Worm (Caenorhabditis elegans) whole organism, mixed stage, embryonic: ENCODE data around the gene gars-1.

Experiments used
- elt-3 ChIP-seq: fragments of 150-350 bp; optimal IDR thresholded peaks from 2 replicates; lab custom pipeline; 2014; ENCODE audit warnings: missing biosample characterization, missing genetic modification characterization
- lsy-2 ChIP-seq: fragments of 150-350 bp; optimal IDR thresholded peaks from 2 replicates; lab custom pipeline; 2014; ENCODE audit warnings: missing biosample characterization, missing genetic modification characterization
- mab-5 ChIP-seq: fragments of 150-350 bp; optimal IDR thresholded peaks from 2 replicates; lab custom pipeline; 2014; ENCODE audit warnings: missing biosample characterization, missing genetic modification characterization
- mep-1 ChIP-seq: fragments of 150-350 bp; optimal IDR thresholded peaks from 2 replicates; lab custom pipeline; 2017; ENCODE audit warnings: missing biosample characterization, missing genetic modification reagents, missing genetic modification characterization, inconsistent platforms
- nhr-12 ChIP-seq: fragments of 150-350 bp; optimal IDR thresholded peaks from 2 replicates; lab custom pipeline; 2014; ENCODE audit warnings: missing biosample characterization, missing genetic modification characterization
- pha-4 ChIP-seq: fragments of 150-350 bp; optimal IDR thresholded peaks from 2 replicates; lab custom pipeline; 2018; ENCODE audit warnings: missing biosample characterization, missing genetic modification reagents, missing genetic modification characterization
- snpc-4 ChIP-seq: fragments of 150-350 bp; optimal IDR thresholded peaks from 2 replicates; lab custom pipeline; 2014; ENCODE audit warnings: missing biosample characterization, missing genetic modification characterization
- unc-39 ChIP-seq: fragments of 150-350 bp; optimal IDR thresholded peaks from 2 replicates; lab custom pipeline; 2014; ENCODE audit warnings: missing biosample characterization, missing genetic modification characterization
- unc-62 ChIP-seq: fragments of 150-350 bp; optimal IDR thresholded peaks from 2 replicates; lab custom pipeline; 2014; ENCODE audit warnings: missing biosample characterization, missing genetic modification reagents, missing genetic modification characterization
- ztf-11 ChIP-seq: fragments of 150-350 bp; optimal IDR thresholded peaks from 2 replicates; lab custom pipeline; 2014; ENCODE audit warnings: missing biosample characterization, missing genetic modification characterization

DNA sequence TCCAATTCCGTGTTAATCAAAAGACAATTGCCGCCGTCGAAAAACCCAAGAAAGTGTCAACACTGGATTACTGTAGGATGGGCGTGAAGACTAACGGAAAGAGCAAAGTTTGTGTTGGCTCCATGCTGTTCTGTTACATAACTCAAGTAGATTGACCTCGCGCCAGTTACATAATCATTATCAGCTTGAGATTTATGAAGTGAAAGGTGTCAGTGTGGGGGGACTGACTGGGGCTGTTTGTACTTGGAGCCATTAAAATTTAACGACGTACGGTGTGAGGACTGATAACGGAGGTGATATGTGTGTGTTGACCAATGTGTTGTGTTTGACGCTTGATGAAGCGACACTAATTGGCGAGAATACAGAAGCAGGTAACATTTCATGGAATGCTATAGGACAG, 16.7 kb downstream of the gars-1 start:
- no peak for TF ChIP-seq elt-3
- TF ChIP-seq pha-4 (tag; lab: Kevin White, UChicago): no peak
- no peak for TF ChIP-seq mep-1 (tag; lab: Kevin White, UChicago)
- no peak for TF ChIP-seq nhr-12 (tag; lab: Kevin White, UChicago)
- no peak for TF ChIP-seq unc-62 (GFP tag; lab: Kevin White, UChicago)
- no peak for TF ChIP-seq unc-39 (tag; lab: Kevin White, UChicago)
- no peak for TF ChIP-seq mab-5 (tag; lab: Kevin White, UChicago)
- no peak for TF ChIP-seq ztf-11 (tag; lab: Kevin White, UChicago)
- TF ChIP-seq lsy-2 (tag; lab: Kevin White, UChicago): no peak
- no peak for TF ChIP-seq snpc-4 (tag; lab: Kevin White, UChicago)
